Worm (Caenorhabditis elegans): ENCODE results near the gene K08F9.3.

ce11 chrV:15147776-15148175 lies 7.4 kb downstream of the K08F9.3 start, which contains the start of gene T09F5.20:
- TF ChIP-seq snpc-4 (tag; optimal IDR thresholded peaks at IDR 0.05): no peak
- TF ChIP-seq elt-3 (tag; optimal IDR thresholded peaks at IDR 0.05): no peak
- TF ChIP-seq sptf-1 (tag; optimal IDR thresholded peaks at IDR 0.05): no peak
- no peak for TF ChIP-seq nhr-12 (tag; optimal IDR thresholded peaks at IDR 0.05)
- no peak for TF ChIP-seq nhr-76 (tag; optimal IDR thresholded peaks at IDR 0.05)
- TF ChIP-seq ham-2 (GFP tag; optimal IDR thresholded peaks at IDR 0.05): no peak
- TF ChIP-seq lsy-2 (tag; optimal IDR thresholded peaks at IDR 0.05): no peak
- TF ChIP-seq blmp-1 (tag; optimal IDR thresholded peaks at IDR 0.05): no peak
- TF ChIP-seq lin-13 (tag; optimal IDR thresholded peaks at IDR 0.05): no peak
- TF ChIP-seq M03D4.4 (tag; optimal IDR thresholded peaks at IDR 0.05): no peak
